Fruit fly (Drosophila melanogaster) whole organism, embryonic: ENCODE measurements around the gene Try29F.
A peak's percentile ranks its signal among the peaks of the same experiment; 100 is the strongest.

Experiments used
- CG10431 ChIP-seq: fragments of 200-800 bp; sonication (Bioruptor generic); optimal IDR thresholded peaks from 3 replicates; lab custom pipeline; 2018; ENCODE audit warnings: missing biosample characterization, mild to moderate bottlenecking, missing genetic modification characterization
- CG10543 ChIP-seq: fragments of 200-800 bp; sonication (Bioruptor generic); optimal IDR thresholded peaks from 3 replicates; lab custom pipeline; 2017; ENCODE audit warnings: missing biosample characterization, mild to moderate bottlenecking, missing genetic modification characterization, moderate library complexity
- CG13894 ChIP-seq: fragments of 200-800 bp; sonication (Bioruptor generic); optimal IDR thresholded peaks from 3 replicates; lab custom pipeline; 2018; ENCODE audit warnings: missing biosample characterization, mild to moderate bottlenecking, missing genetic modification characterization, moderate library complexity
- CG14014 ChIP-seq: fragments of 200-800 bp; sonication (Bioruptor generic); IDR thresholded peaks from 2 replicates; pipeline ENCODE4 v1.3.6; 2022; ENCODE audit warnings: missing biosample characterization, missing genetic modification characterization
- CG14710 ChIP-seq: fragments of 200-800 bp; sonication (Bioruptor generic); optimal IDR thresholded peaks from 3 replicates; lab custom pipeline; 2019; ENCODE audit warnings: missing biosample characterization, mild to moderate bottlenecking, missing genetic modification characterization, moderate library complexity
- CG15011 ChIP-seq: fragments of 200-800 bp; sonication (Bioruptor generic); optimal IDR thresholded peaks from 3 replicates; lab custom pipeline; 2018; ENCODE audit warnings: missing biosample characterization, mild to moderate bottlenecking, missing genetic modification characterization
- CG16813 ChIP-seq: fragments of 200-800 bp; sonication (Bioruptor generic); IDR thresholded peaks from 3 replicates; pipeline ENCODE4 v1.3.6; 2022; ENCODE audit warnings: missing biosample characterization, missing genetic modification characterization; ENCODE audit not compliant: partially characterized antibody
- CG17829 ChIP-seq: fragments of 200-800 bp; optimal IDR thresholded peaks from 2 replicates; lab custom pipeline; 2019; ENCODE audit warnings: missing biosample characterization, mild to moderate bottlenecking, missing genetic modification characterization, moderate library complexity
- CG18262 ChIP-seq: fragments of 200-800 bp; optimal IDR thresholded peaks from 3 replicates; lab custom pipeline; 2019; ENCODE audit warnings: missing biosample characterization, mild to moderate bottlenecking, missing genetic modification characterization, moderate library complexity
- CG18476 ChIP-seq: fragments of 200-800 bp; sonication (Bioruptor generic); optimal IDR thresholded peaks from 2 replicates; lab custom pipeline; 2016; ENCODE audit warnings: missing biosample characterization, mild to moderate bottlenecking, missing genetic modification characterization
- CG2199 ChIP-seq: fragments of 200-800 bp; sonication (Bioruptor generic); IDR thresholded peaks from 3 replicates; pipeline ENCODE4 v1.3.6; 2022; ENCODE audit warnings: missing biosample characterization, missing genetic modification characterization
- CG31441 ChIP-seq: fragments of 200-800 bp; sonication (Bioruptor generic); IDR thresholded peaks from 2 replicates; pipeline ENCODE4 v1.3.6; 2022; ENCODE audit warnings: missing biosample characterization, missing genetic modification characterization
- CG5180 ChIP-seq: fragments of 200-800 bp; sonication (Bioruptor generic); optimal IDR thresholded peaks from 3 replicates; lab custom pipeline; 2017; ENCODE audit warnings: missing biosample characterization, missing genetic modification characterization, mild to moderate bottlenecking, moderate library complexity, missing genetic modification reagents
- CG6813 ChIP-seq: fragments of 200-800 bp; sonication (Bioruptor generic); optimal IDR thresholded peaks from 2 replicates; lab custom pipeline; 2017; ENCODE audit warnings: missing biosample characterization, missing genetic modification characterization, mild to moderate bottlenecking, moderate library complexity, missing genetic modification reagents
- Deaf1 ChIP-seq: fragments of 200-800 bp; optimal IDR thresholded peaks from 3 replicates; lab custom pipeline; 2019; ENCODE audit warnings: missing biosample characterization, mild to moderate bottlenecking, missing genetic modification characterization, moderate library complexity
- Dek ChIP-seq: fragments of 200-800 bp; sonication (Bioruptor generic); optimal IDR thresholded peaks from 3 replicates; lab custom pipeline; 2019; ENCODE audit warnings: missing biosample characterization, mild to moderate bottlenecking, missing genetic modification characterization, moderate library complexity
- Drgx ChIP-seq: fragments of 200-800 bp; sonication (Bioruptor generic); IDR thresholded peaks from 2 replicates; pipeline ENCODE4 v1.3.6; 2022; ENCODE audit warnings: missing biosample characterization, missing genetic modification characterization
- Ets65A ChIP-seq: fragments of 200-800 bp; sonication (Bioruptor generic); peaks from one replicate; lab custom pipeline; 2016; ENCODE audit warnings: missing biosample characterization, missing genetic modification characterization
- Fer3 ChIP-seq: fragments of 200-800 bp; sonication (Bioruptor generic); optimal IDR thresholded peaks from 2 replicates; lab custom pipeline; 2018; ENCODE audit warnings: missing biosample characterization, mild to moderate bottlenecking, missing genetic modification characterization, moderate library complexity
- GATAe ChIP-seq: fragments of 200-800 bp; sonication (Bioruptor generic); conservative IDR thresholded peaks from 2 replicates; pipeline ENCODE4 v1.3.6; 2022; ENCODE audit warnings: missing biosample characterization, missing genetic modification characterization
- Gsc ChIP-seq: fragments of 200-800 bp; sonication (Bioruptor generic); IDR thresholded peaks from 2 replicates; pipeline ENCODE4 v1.3.6; 2022; ENCODE audit warnings: missing biosample characterization, missing genetic modification characterization
- Hand ChIP-seq: fragments of 200-800 bp; sonication (Bioruptor generic); optimal IDR thresholded peaks from 2 replicates; lab custom pipeline; 2017; ENCODE audit warnings: mild to moderate bottlenecking, missing biosample characterization, missing genetic modification reagents, missing genetic modification characterization
- Hey ChIP-seq: fragments of 200-800 bp; sonication (Bioruptor generic); optimal IDR thresholded peaks from 3 replicates; lab custom pipeline; 2018; ENCODE audit warnings: missing biosample characterization, mild to moderate bottlenecking, missing genetic modification characterization
- HmgZ ChIP-seq: fragments of 200-800 bp; sonication (Bioruptor generic); optimal IDR thresholded peaks from 2 replicates; lab custom pipeline; 2018; ENCODE audit warnings: missing biosample characterization, mild to moderate bottlenecking, missing genetic modification characterization
- Hsf ChIP-seq: fragments of 200-800 bp; sonication (Bioruptor generic); optimal IDR thresholded peaks from 3 replicates; lab custom pipeline; 2016; ENCODE audit warnings: missing biosample characterization, missing genetic modification characterization
- Jarid2 ChIP-seq: fragments of 200-800 bp; sonication (Bioruptor generic); optimal IDR thresholded peaks from 3 replicates; lab custom pipeline; 2017; ENCODE audit warnings: mild to moderate bottlenecking, missing biosample characterization, missing genetic modification reagents, missing genetic modification characterization
- MBD-R2 ChIP-seq: fragments of 200-800 bp; sonication (Bioruptor generic); IDR thresholded peaks from 2 replicates; pipeline ENCODE4 v1.3.6; 2022; ENCODE audit warnings: missing biosample characterization, missing genetic modification characterization
- Med ChIP-seq: fragments of 200-800 bp; sonication (Bioruptor generic); peaks from one replicate; lab custom pipeline; 2016; ENCODE audit warnings: missing biosample characterization, missing genetic modification characterization, mild to moderate bottlenecking, inconsistent platforms, moderate library complexity
- Oli ChIP-seq: fragments of 200-800 bp; sonication (Bioruptor generic); optimal IDR thresholded peaks from 2 replicates; lab custom pipeline; 2018; ENCODE audit warnings: missing biosample characterization, mild to moderate bottlenecking, missing genetic modification characterization, moderate library complexity
- PHDP ChIP-seq: fragments of 200-800 bp; sonication (Bioruptor generic); optimal IDR thresholded peaks from 3 replicates; lab custom pipeline; 2018; ENCODE audit warnings: missing biosample characterization, mild to moderate bottlenecking, missing genetic modification characterization, moderate library complexity
- Six4 ChIP-seq: fragments of 200-800 bp; sonication (Bioruptor generic); optimal IDR thresholded peaks from 2 replicates; lab custom pipeline; 2016; ENCODE audit warnings: missing biosample characterization, missing genetic modification characterization
- Spps ChIP-seq: fragments of 200-800 bp; sonication (Bioruptor generic); optimal IDR thresholded peaks from 2 replicates; lab custom pipeline; 2018; ENCODE audit warnings: missing biosample characterization, mild to moderate bottlenecking, missing genetic modification characterization
- Stat92E ChIP-seq, 3 experiments: fragments of >200 bp in 2 of 3; fragments of 200-800 bp in 1 of 3; sonication (Bioruptor generic) in 1 of 3; optimal IDR thresholded peaks; 2 replicates each; lab custom pipeline; 2017 to 2019; ENCODE audit warnings: missing biosample characterization in 3 of 3, missing genetic modification characterization in 3 of 3, mild to moderate bottlenecking in 1 of 3, moderate library complexity in 1 of 3
- Tbp ChIP-seq: fragments of >200 bp; optimal IDR thresholded peaks from 2 replicates; lab custom pipeline; 2018; ENCODE audit warnings: missing biosample characterization, missing genetic modification characterization
- bcd ChIP-seq: fragments of 200-800 bp; sonication (Bioruptor generic); optimal IDR thresholded peaks from 2 replicates; lab custom pipeline; 2017; ENCODE audit warnings: missing biosample characterization, mild to moderate bottlenecking, missing genetic modification characterization
- bigmax ChIP-seq: fragments of 200-800 bp; sonication (Bioruptor generic); optimal IDR thresholded peaks from 2 replicates; lab custom pipeline; 2018; ENCODE audit warnings: missing biosample characterization, mild to moderate bottlenecking, missing genetic modification characterization
- bowl ChIP-seq: fragments of 200-800 bp; sonication (Bioruptor generic); IDR thresholded peaks from 2 replicates; pipeline ENCODE4 v1.3.6; 2022; ENCODE audit warnings: missing biosample characterization, missing genetic modification characterization
- cad ChIP-seq: fragments of >200 bp; optimal IDR thresholded peaks from 2 replicates; lab custom pipeline; 2017; ENCODE audit warnings: missing biosample characterization, missing genetic modification characterization
- danr ChIP-seq: fragments of 200-800 bp; sonication (Bioruptor generic); IDR thresholded peaks from 2 replicates; pipeline ENCODE4 v1.3.6; 2022; ENCODE audit warnings: missing biosample characterization, missing genetic modification characterization
- dimm ChIP-seq: fragments of 200-800 bp; sonication (Bioruptor generic); IDR thresholded peaks from 2 replicates; pipeline ENCODE4 v1.3.6; 2022; ENCODE audit warnings: missing biosample characterization, missing genetic modification characterization
- fu2 ChIP-seq: fragments of 200-800 bp; sonication (Bioruptor generic); optimal IDR thresholded peaks from 2 replicates; lab custom pipeline; 2016; ENCODE audit warnings: missing biosample characterization, missing genetic modification characterization
- grn ChIP-seq: fragments of 200-800 bp; sonication (Bioruptor generic); optimal IDR thresholded peaks from 3 replicates; lab custom pipeline; 2017; ENCODE audit warnings: missing biosample characterization, missing genetic modification characterization
- lab ChIP-seq: fragments of 200-800 bp; sonication (Bioruptor generic); optimal IDR thresholded peaks from 3 replicates; lab custom pipeline; 2017; ENCODE audit warnings: missing biosample characterization, missing genetic modification characterization, mild to moderate bottlenecking, moderate library complexity, missing genetic modification reagents
- mirr ChIP-seq: fragments of 200-800 bp; sonication (Bioruptor generic); optimal IDR thresholded peaks from 3 replicates; lab custom pipeline; 2018; ENCODE audit warnings: missing biosample characterization, mild to moderate bottlenecking, missing genetic modification characterization
- nom ChIP-seq: fragments of 200-800 bp; sonication (Bioruptor generic); optimal IDR thresholded peaks from 2 replicates; lab custom pipeline; 2017; ENCODE audit warnings: missing biosample characterization, missing genetic modification characterization, mild to moderate bottlenecking, moderate library complexity, missing genetic modification reagents
- sim ChIP-seq: fragments of 200-800 bp; sonication (Bioruptor generic); IDR thresholded peaks from 2 replicates; pipeline ENCODE4 v1.3.6; 2022; ENCODE audit warnings: missing biosample characterization, missing genetic modification characterization
- sima ChIP-seq: fragments of 200-800 bp; sonication (Bioruptor generic); optimal IDR thresholded peaks from 2 replicates; lab custom pipeline; 2016; ENCODE audit warnings: missing biosample characterization, missing genetic modification characterization
- stc ChIP-seq: fragments of 200-800 bp; sonication (Bioruptor generic); IDR thresholded peaks from 2 replicates; pipeline ENCODE4 v1.3.6; 2022; ENCODE audit warnings: missing biosample characterization, missing genetic modification characterization
- sug ChIP-seq: fragments of 200-800 bp; optimal IDR thresholded peaks from 2 replicates; lab custom pipeline; 2019; ENCODE audit warnings: missing biosample characterization, mild to moderate bottlenecking, missing genetic modification characterization, moderate library complexity
- trem ChIP-seq: fragments of 200-800 bp; optimal IDR thresholded peaks from 3 replicates; lab custom pipeline; 2019; ENCODE audit warnings: missing biosample characterization, mild to moderate bottlenecking, missing genetic modification characterization, moderate library complexity

The Try29F gene

dm6 chr2L:8989037-8989591 is 9.2 kb upstream of the Try29F start, which contains the start of gene rost (continued):
- TF ChIP-seq bowl, result no peak
- TF ChIP-seq MBD-R2, result 0 out of 2 replicates have a peak, but pooled peaks have one; percentile 7
- no peak for TF ChIP-seq trem (tag; lab: Kevin White, UChicago)
- no peak for TF ChIP-seq sim (GFP tag; lab: Robert Waterston, UW)
- no peak for TF ChIP-seq PHDP
- no peak for TF ChIP-seq Fer3 (tag; lab: Kevin White, UChicago)
- no peak for TF ChIP-seq dimm (GFP tag; lab: Robert Waterston, UW)
- TF ChIP-seq cad (GFP tag; lab: Kevin White, UChicago), result no peak
- TF ChIP-seq CG18476 (GFP tag; lab: Kevin White, UChicago), result no peak
- peak; percentile 57 for TF ChIP-seq nom (GFP tag; lab: Kevin White, UChicago)
- TF ChIP-seq bigmax (GFP tag; lab: Kevin White, UChicago), result no peak
- TF ChIP-seq Dek (tag; lab: Kevin White, UChicago), result no peak
- TF ChIP-seq CG16813 (GFP tag; lab: Robert Waterston, UW), result no peak
- TF ChIP-seq CG14710, result no peak
- no peak for TF ChIP-seq fu2 (GFP tag; lab: Kevin White, UChicago)
- 0 out of 3 replicates have a peak, but pooled peaks have one; percentile 22 for TF ChIP-seq CG2199 (GFP tag; lab: Robert Waterston, UW)
- no peak for TF ChIP-seq CG14014
- no peak for TF ChIP-seq stc (GFP tag; lab: Robert Waterston, UW)
- peak; percentile 25 for TF ChIP-seq lab
- TF ChIP-seq CG5180 (GFP tag; lab: Kevin White, UChicago), result peak; percentile 77
- peak; percentile 44 for TF ChIP-seq HmgZ (tag; lab: Kevin White, UChicago)
- no peak for TF ChIP-seq Oli (tag; lab: Kevin White, UChicago)
- peak; percentile 82 for TF ChIP-seq Hey
- TF ChIP-seq Stat92E (GFP tag; optimal IDR thresholded peaks at IDR 0.05; lab: Kevin White, UChicago), result no peak
- TF ChIP-seq CG13894, result peak; percentile 46
- no peak for TF ChIP-seq Hsf (GFP tag; lab: Kevin White, UChicago)

dm6 chr2L:8991583-8991982 is 6.8 kb upstream of the Try29F start, which contains the start of gene CG9555:
TSS of gene CG9555 (plus strand) at chr2L:8991735.
- peak; percentile 34 for TF ChIP-seq Deaf1 (tag; lab: Kevin White, UChicago)
- no peak for TF ChIP-seq fu2 (GFP tag; lab: Kevin White, UChicago)
- TF ChIP-seq CG31441, result no peak
- TF ChIP-seq Hey, result peak; percentile 40
- TF ChIP-seq Tbp (GFP tag; lab: Kevin White, UChicago), result no peak
- no peak for TF ChIP-seq Spps (tag; lab: Kevin White, UChicago)
- no peak for TF ChIP-seq danr (GFP tag; lab: Robert Waterston, UW)
- no peak for TF ChIP-seq Drgx (GFP tag; lab: Robert Waterston, UW)
- TF ChIP-seq Med (GFP tag; lab: Kevin White, UChicago), result peak; percentile 53
- TF ChIP-seq CG18262 (tag; lab: Kevin White, UChicago), result no peak
- no peak for TF ChIP-seq Jarid2 (GFP tag; lab: Kevin White, UChicago)
- TF ChIP-seq Hand (GFP tag; lab: Kevin White, UChicago), result no peak
- peak; percentile 26 for TF ChIP-seq mirr (GFP tag; lab: Kevin White, UChicago)
- no peak for TF ChIP-seq bcd (GFP tag; lab: Kevin White, UChicago)
- no peak for TF ChIP-seq Six4
- TF ChIP-seq CG10431 (GFP tag; lab: Kevin White, UChicago), result no peak
- TF ChIP-seq Ets65A (GFP tag; lab: Kevin White, UChicago), result no peak
- TF ChIP-seq CG17829, result no peak
- no peak for TF ChIP-seq sima (GFP tag; lab: Kevin White, UChicago)
- TF ChIP-seq Gsc, result no peak
- no peak for TF ChIP-seq CG15011 (GFP tag; lab: Kevin White, UChicago)
- TF ChIP-seq CG10543 (GFP tag; lab: Kevin White, UChicago), result peak; percentile 45
- TF ChIP-seq Dek (tag; lab: Kevin White, UChicago), result no peak
- TF ChIP-seq CG6813 (GFP tag; lab: Kevin White, UChicago), result no peak
- peak; percentile 65 for TF ChIP-seq grn
- TF ChIP-seq HmgZ (tag; lab: Kevin White, UChicago), result peak; percentile 0
- peak; percentile 36; the same call in 1 of the 2 replicates for TF ChIP-seq GATAe (GFP tag; lab: Robert Waterston, UW)
- TF ChIP-seq sug, result peak; percentile 95
